Worm (Caenorhabditis elegans) whole organism, late embryonic: ENCODE results near the gene W08E12.4.
"Not testable (repeated sequence)": the region's sequence is repeated elsewhere in the genome, so short reads cannot be mapped to it uniquely, and the experiment has no call there.

Source experiments
- C08G9.2 ChIP-seq: sonication (generic microtip); optimal IDR thresholded peaks from 2 replicates; lab custom pipeline; 2016; ENCODE audit warnings: mild to moderate bottlenecking, missing genetic modification characterization, moderate library complexity, missing compliant biosample characterization
- C38D4.7 ChIP-seq: fragments of 200-800 bp; sonication (Bioruptor generic); optimal IDR thresholded peaks from 2 replicates; lab custom pipeline; 2018; ENCODE audit warnings: mild to moderate bottlenecking, missing genetic modification characterization, moderate library complexity, missing compliant biosample characterization
- F13H6.1 ChIP-seq: sonication (generic microtip); optimal IDR thresholded peaks from 2 replicates; lab custom pipeline; 2016; ENCODE audit warnings: missing genetic modification characterization, missing compliant biosample characterization
- K02D7.2 ChIP-seq: sonication (generic microtip); optimal IDR thresholded peaks from 2 replicates; lab custom pipeline; 2017; ENCODE audit warnings: mild to moderate bottlenecking, missing genetic modification characterization, missing compliant biosample characterization
- K09A11.1 ChIP-seq: sonication (generic microtip); optimal IDR thresholded peaks from 2 replicates; lab custom pipeline; 2017; ENCODE audit warnings: antibody characterized with exemption, mild to moderate bottlenecking, missing genetic modification characterization, missing compliant biosample characterization; ENCODE audit not compliant: insufficient read depth
- T23F11.4 ChIP-seq: fragments of 200-800 bp; sonication (Bioruptor generic); optimal IDR thresholded peaks from 2 replicates; lab custom pipeline; 2018; ENCODE audit warnings: mild to moderate bottlenecking, missing genetic modification characterization, missing compliant biosample characterization
- ahr-1 ChIP-seq: sonication (generic microtip); optimal IDR thresholded peaks from 2 replicates; lab custom pipeline; 2016; ENCODE audit warnings: missing genetic modification characterization, missing compliant biosample characterization
- ama-1 ChIP-seq: fragments of 150-350 bp; optimal IDR thresholded peaks from 2 replicates; lab custom pipeline; 2014
- ceh-18 ChIP-seq: sonication (generic microtip); optimal IDR thresholded peaks from 2 replicates; lab custom pipeline; 2016; ENCODE audit warnings: missing genetic modification characterization, missing compliant biosample characterization
- ceh-24 ChIP-seq: sonication (generic microtip); optimal IDR thresholded peaks from 2 replicates; lab custom pipeline; 2016; ENCODE audit warnings: mild to moderate bottlenecking, missing genetic modification characterization, missing compliant biosample characterization
- ceh-30 ChIP-seq: fragments of 150-350 bp; optimal IDR thresholded peaks from 2 replicates; lab custom pipeline; 2014; ENCODE audit warnings: missing biosample characterization, missing genetic modification characterization
- ceh-31 ChIP-seq: sonication (generic microtip); optimal IDR thresholded peaks from 2 replicates; lab custom pipeline; 2016; ENCODE audit warnings: missing genetic modification characterization, missing compliant biosample characterization
- ceh-34 ChIP-seq: sonication (generic microtip); optimal IDR thresholded peaks from 2 replicates; lab custom pipeline; 2016; ENCODE audit warnings: mild to moderate bottlenecking, missing genetic modification characterization, missing compliant biosample characterization
- ceh-48 ChIP-seq: sonication (generic microtip); optimal IDR thresholded peaks from 2 replicates; lab custom pipeline; 2016; ENCODE audit warnings: missing genetic modification characterization, inconsistent platforms, missing compliant biosample characterization
- che-1 ChIP-seq: sonication (generic microtip); optimal IDR thresholded peaks from 2 replicates; lab custom pipeline; 2016; ENCODE audit warnings: mild to moderate bottlenecking, missing genetic modification characterization, missing compliant biosample characterization
- dmd-4 ChIP-seq: sonication (generic microtip); optimal IDR thresholded peaks from 2 replicates; lab custom pipeline; 2016; ENCODE audit warnings: borderline replicate concordance, missing genetic modification characterization, missing compliant biosample characterization
- dve-1 ChIP-seq: sonication (generic microtip); optimal IDR thresholded peaks from 2 replicates; lab custom pipeline; 2017; ENCODE audit warnings: antibody characterized with exemption, mild to moderate bottlenecking, missing genetic modification characterization, missing compliant biosample characterization
- elt-2 ChIP-seq: sonication (generic microtip); optimal IDR thresholded peaks from 2 replicates; lab custom pipeline; 2016; ENCODE audit warnings: missing genetic modification reagents, missing genetic modification characterization, missing compliant biosample characterization
- eyg-1 ChIP-seq: sonication (generic microtip); optimal IDR thresholded peaks from 2 replicates; lab custom pipeline; 2016; ENCODE audit warnings: missing genotype, missing genetic modification characterization, missing compliant biosample characterization
- fkh-10 ChIP-seq: fragments of 150-350 bp; optimal IDR thresholded peaks from 2 replicates; lab custom pipeline; 2014; ENCODE audit warnings: missing biosample characterization, missing genetic modification reagents, missing genetic modification characterization
- gmeb-2 ChIP-seq: sonication (generic microtip); optimal IDR thresholded peaks from 2 replicates; lab custom pipeline; 2016; ENCODE audit warnings: missing genetic modification characterization, inconsistent platforms, missing compliant biosample characterization
- hlh-30 ChIP-seq: sonication (generic microtip); optimal IDR thresholded peaks from 2 replicates; lab custom pipeline; 2017; ENCODE audit warnings: antibody characterized with exemption, missing genetic modification characterization, missing compliant biosample characterization; ENCODE audit not compliant: insufficient read depth
- lim-6 ChIP-seq: sonication (generic microtip); optimal IDR thresholded peaks from 2 replicates; lab custom pipeline; 2016; ENCODE audit warnings: missing genetic modification characterization, missing compliant biosample characterization
- nfya-1 ChIP-seq: sonication (generic microtip); optimal IDR thresholded peaks from 2 replicates; lab custom pipeline; 2017; ENCODE audit warnings: missing genetic modification characterization, mild to moderate bottlenecking, missing compliant biosample characterization, antibody characterized with exemption, moderate library complexity
- nhr-232 ChIP-seq: sonication (generic microtip); optimal IDR thresholded peaks from 2 replicates; lab custom pipeline; 2016; ENCODE audit warnings: missing genetic modification characterization, missing compliant biosample characterization
- odd-2 ChIP-seq: sonication (generic microtip); optimal IDR thresholded peaks from 2 replicates; lab custom pipeline; 2017; ENCODE audit warnings: antibody characterized with exemption, mild to moderate bottlenecking, missing genetic modification characterization, missing compliant biosample characterization
- pag-3 ChIP-seq: sonication (generic microtip); optimal IDR thresholded peaks from 2 replicates; lab custom pipeline; 2016; ENCODE audit warnings: missing compliant biosample characterization, missing genetic modification characterization, borderline replicate concordance
- pat-9 ChIP-seq: fragments of 200-800 bp; sonication (Bioruptor generic); optimal IDR thresholded peaks from 2 replicates; lab custom pipeline; 2018; ENCODE audit warnings: mild to moderate bottlenecking, missing genetic modification characterization, moderate library complexity, missing compliant biosample characterization
- pax-1 ChIP-seq: fragments of 150-350 bp; optimal IDR thresholded peaks from 2 replicates; lab custom pipeline; 2014; ENCODE audit warnings: missing biosample characterization, missing genetic modification characterization
- pha-2 ChIP-seq: sonication (generic microtip); optimal IDR thresholded peaks from 2 replicates; lab custom pipeline; 2017; ENCODE audit warnings: mild to moderate bottlenecking, missing genetic modification characterization, missing compliant biosample characterization
- pros-1 ChIP-seq: fragments of 150-350 bp; optimal IDR thresholded peaks from 2 replicates; lab custom pipeline; 2014; ENCODE audit warnings: missing biosample characterization, missing genetic modification reagents, missing genetic modification characterization
- ref-2 ChIP-seq: sonication (generic microtip); optimal IDR thresholded peaks from 2 replicates; lab custom pipeline; 2016; ENCODE audit warnings: missing genetic modification characterization, missing compliant biosample characterization
- rnt-1 ChIP-seq: sonication (generic microtip); optimal IDR thresholded peaks from 2 replicates; lab custom pipeline; 2016; ENCODE audit warnings: missing genetic modification characterization, missing compliant biosample characterization
- sox-2 ChIP-seq: fragments of 200-800 bp; sonication (Bioruptor generic); IDR thresholded peaks from 2 replicates; pipeline ENCODE4 v1.3.6; 2022; ENCODE audit warnings: missing genetic modification reagents, missing genetic modification characterization, missing compliant biosample characterization
- sox-4 ChIP-seq: sonication (generic microtip); optimal IDR thresholded peaks from 2 replicates; lab custom pipeline; 2017; ENCODE audit warnings: mild to moderate bottlenecking, missing genetic modification characterization, inconsistent platforms, missing compliant biosample characterization
- tbx-2 ChIP-seq: sonication (generic microtip); optimal IDR thresholded peaks from 2 replicates; lab custom pipeline; 2016; ENCODE audit warnings: missing genetic modification characterization, missing compliant biosample characterization
- unc-42 ChIP-seq: sonication (generic microtip); optimal IDR thresholded peaks from 2 replicates; lab custom pipeline; 2016; ENCODE audit warnings: missing genotype, missing genetic modification characterization, missing compliant biosample characterization
- unc-55 ChIP-seq: sonication (generic microtip); optimal IDR thresholded peaks from 2 replicates; lab custom pipeline; 2017; ENCODE audit warnings: missing biosample characterization, missing genetic modification reagents, missing genetic modification characterization
- unc-86 ChIP-seq: sonication (generic microtip); optimal IDR thresholded peaks from 2 replicates; lab custom pipeline; 2016; ENCODE audit warnings: missing genetic modification characterization, missing compliant biosample characterization
- zip-5 ChIP-seq: sonication (generic microtip); optimal IDR thresholded peaks from 2 replicates; lab custom pipeline; 2016; ENCODE audit warnings: missing genetic modification characterization, missing compliant biosample characterization
- ztf-16 ChIP-seq: sonication (generic microtip); optimal IDR thresholded peaks from 2 replicates; lab custom pipeline; 2017; ENCODE audit warnings: missing genetic modification characterization, missing compliant biosample characterization

Gene W08E12.4

ce11 chrIV:3311243-3311642 is 9.1 kb downstream of the W08E12.4 start, which contains the start of gene zip-11 (continued):
- peak; percentile 73 for TF ChIP-seq unc-55

DNA sequence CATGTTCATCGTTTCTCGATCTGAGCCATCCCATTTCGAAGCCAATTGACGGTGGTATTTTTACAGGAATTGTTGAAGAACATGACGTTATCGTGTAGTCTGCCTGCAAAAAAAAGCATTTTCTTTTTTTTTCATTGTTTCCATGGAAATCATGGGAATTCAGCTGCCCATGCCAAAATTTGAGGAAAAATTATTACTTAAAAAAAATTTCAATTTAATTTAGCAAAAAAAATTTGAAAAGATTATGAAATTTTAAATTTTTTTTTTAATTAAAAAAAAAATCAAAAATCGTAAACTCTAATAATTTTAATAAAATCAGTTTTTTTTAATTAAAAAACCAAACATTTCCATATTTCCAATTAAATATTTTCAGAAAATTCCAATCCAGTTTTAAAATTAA is 29.6 kb downstream of the W08E12.4 start, which contains the start of gene F42A6.5:
TSS of gene F42A6.5 (minus strand) at position 101 of the 400 bp plus-strand sequence.
- TF ChIP-seq pros-1 (tag; lab: Kevin White, UChicago); pat-9; rnt-1 (tag; lab: Kevin White, UChicago): not testable (repeated sequence)

DNA sequence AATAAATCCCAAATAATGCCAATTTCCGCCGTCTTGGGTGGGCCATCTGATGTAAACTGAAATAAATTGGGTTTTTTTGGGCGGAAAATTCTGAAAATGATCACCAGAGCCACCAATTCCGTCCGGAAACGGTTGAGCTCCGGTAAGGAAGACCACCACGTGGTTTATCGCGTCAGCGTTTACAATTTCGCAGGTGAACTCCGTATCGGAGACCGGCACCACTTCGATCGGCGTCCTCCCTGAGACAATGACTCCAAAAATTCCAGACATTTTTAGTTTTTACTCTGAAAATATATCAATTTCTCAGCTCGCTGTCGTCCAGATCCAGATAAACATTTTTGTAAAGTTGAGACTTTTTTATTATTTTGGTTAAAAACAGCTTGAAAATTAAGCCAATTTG is 34.4 kb downstream of the W08E12.4 start, which contains the start of gene F42A6.6:
TSS of gene F42A6.6 (minus strand) at position 289 of the 400 bp plus-strand sequence.
- TF ChIP-seq odd-2 (tag; lab: Kevin White, UChicago), result no peak
- TF ChIP-seq ama-1 (lab: Kevin White, UChicago), result peak; percentile 88
- TF ChIP-seq, all 69 proteins: peak for 1

- no peak for TF ChIP-seq ceh-30 (tag; lab: Kevin White, UChicago)
- TF ChIP-seq sox-4 (tag; lab: Kevin White, UChicago), result no peak
- TF ChIP-seq unc-86 (tag; lab: Kevin White, UChicago), result no peak
- TF ChIP-seq eyg-1 (tag; lab: Kevin White, UChicago), result no peak
- no peak for TF ChIP-seq hlh-30 (tag; lab: Kevin White, UChicago)
- no peak for TF ChIP-seq zip-5 (tag; lab: Kevin White, UChicago)
- no peak for TF ChIP-seq dve-1
- TF ChIP-seq T23F11.4, result no peak
- no peak for TF ChIP-seq pag-3 (tag; lab: Kevin White, UChicago)
- TF ChIP-seq K02D7.2 (tag; lab: Kevin White, UChicago), result no peak
These were observed 35.1 kb downstream of the W08E12.4 start for ce11 chrIV:3337275-3337674.

- TF ChIP-seq C38D4.7 (GFP tag; lab: Kevin White, UChicago), result no peak
- no peak for TF ChIP-seq T23F11.4
- TF ChIP-seq lim-6 (tag; lab: Kevin White, UChicago), result no peak
- no peak for TF ChIP-seq ceh-18 (tag; lab: Kevin White, UChicago)
- TF ChIP-seq F13H6.1, result no peak
- TF ChIP-seq unc-55, result no peak
- TF ChIP-seq pha-2 (tag; lab: Kevin White, UChicago), result no peak
- no peak for TF ChIP-seq ceh-48
- TF ChIP-seq nhr-232 (tag; lab: Kevin White, UChicago), result no peak
- no peak for TF ChIP-seq ceh-24
- no peak for TF ChIP-seq sox-2 (GFP tag; lab: Robert Waterston, UW)
- TF ChIP-seq ceh-30 (tag; lab: Kevin White, UChicago), result no peak
- no peak for TF ChIP-seq ztf-16 (tag; lab: Kevin White, UChicago)
- no peak for TF ChIP-seq gmeb-2 (tag; lab: Kevin White, UChicago)
- TF ChIP-seq K09A11.1 (tag; lab: Kevin White, UChicago), result no peak
These were observed 36.0 kb downstream of the W08E12.4 start for ce11 chrIV:3338176-3338575.

ce11 chrIV:3338676-3339075 is 36.5 kb downstream of the W08E12.4 start, which contains the start of gene hrpa-1:
Gene hrpa-1 (minus strand): TSS chrIV:3338867.
- TF ChIP-seq dve-1, result peak; percentile 33
- TF ChIP-seq sox-4 (tag; lab: Kevin White, UChicago), result no peak
- TF ChIP-seq hlh-30 (tag; lab: Kevin White, UChicago), result peak; percentile 35
- peak; percentile 6 for TF ChIP-seq unc-42 (tag; lab: Kevin White, UChicago)
- TF ChIP-seq K09A11.1 (tag; lab: Kevin White, UChicago), result no peak
- no peak for TF ChIP-seq ref-2 (tag; lab: Kevin White, UChicago)
- peak; percentile 21 for TF ChIP-seq ceh-18 (tag; lab: Kevin White, UChicago)
- TF ChIP-seq ceh-31 (tag; lab: Kevin White, UChicago), result peak; percentile 59
- TF ChIP-seq elt-2 (tag; lab: Kevin White, UChicago), result peak; percentile 56
- no peak for TF ChIP-seq che-1 (tag; lab: Kevin White, UChicago)
- TF ChIP-seq ceh-34 (tag; lab: Kevin White, UChicago), result peak; percentile 23
- TF ChIP-seq nhr-232 (tag; lab: Kevin White, UChicago), result no peak
- TF ChIP-seq dmd-4 (tag; lab: Kevin White, UChicago), result no peak
- peak; percentile 81 for TF ChIP-seq pax-1 (tag; lab: Kevin White, UChicago)
- TF ChIP-seq ahr-1 (tag; lab: Kevin White, UChicago), result no peak
- TF ChIP-seq rnt-1 (tag; lab: Kevin White, UChicago), result peak; percentile 70
- TF ChIP-seq C08G9.2 (tag; lab: Kevin White, UChicago), result no peak
- no peak for TF ChIP-seq fkh-10
- peak; percentile 86 for TF ChIP-seq nfya-1
- peak; percentile 16 for TF ChIP-seq tbx-2
